Fruit fly (Drosophila melanogaster) whole organism, wandering third instar larva: ENCODE measurements around the gene kmr.

Experiments
- CG32264 ChIP-seq: fragments of 200-800 bp; sonication (Bioruptor generic); optimal IDR thresholded peaks from 2 replicates; lab custom pipeline; 2016; ENCODE audit warnings: missing biosample characterization, missing genetic modification characterization
- Dfd ChIP-seq: fragments of >200 bp; optimal IDR thresholded peaks from 2 replicates; lab custom pipeline; 2017; ENCODE audit warnings: missing biosample characterization, missing genetic modification characterization
- Dif ChIP-seq: fragments of 200-275, 200-300 bp; sonication (Bioruptor generic); optimal IDR thresholded peaks from 2 replicates; lab custom pipeline; 2018; ENCODE audit warnings: missing biosample characterization, missing genetic modification characterization; ENCODE audit not compliant: partially characterized antibody
- Myc ChIP-seq: fragments of >200 bp; optimal IDR thresholded peaks from 2 replicates; lab custom pipeline; 2017
- sage ChIP-seq: fragments of 200-800 bp; sonication (Bioruptor generic); optimal IDR thresholded peaks from 2 replicates; lab custom pipeline; 2016; ENCODE audit warnings: missing biosample characterization, mild to moderate bottlenecking, missing genetic modification characterization
- woc ChIP-seq: sonication (Bioruptor generic); optimal IDR thresholded peaks from 2 replicates; lab custom pipeline; 2016; ENCODE audit warnings: missing biosample characterization, mild to moderate bottlenecking, missing genetic modification characterization

- TF ChIP-seq CG32264 (GFP tag; lab: Kevin White, UChicago) (no peak), Dfd (GFP tag; lab: Kevin White, UChicago) (no peak), sage (GFP tag; lab: Kevin White, UChicago) (no peak), Myc (lab: Kevin White, UChicago) (no peak), Dif (no peak), woc (GFP tag; lab: Kevin White, UChicago) (peak; percentile 11)
Observed at dm6 chr3R:13793105-13793978, 78.3 kb downstream of the kmr start.
